Fruit fly (Drosophila melanogaster) whole organism, embryonic: ENCODE data around the gene CG31365.
A peak's percentile ranks its signal among the peaks of the same experiment; 100 is the strongest.

ENCODE experiments used
- Atf6 ChIP-seq: fragments of 200-800 bp; sonication (Bioruptor generic); IDR thresholded peaks from 2 replicates; pipeline ENCODE4 v1.3.6; 2022; ENCODE audit warnings: missing biosample characterization, missing genetic modification characterization
- CG10462 ChIP-seq: fragments of 200-800 bp; sonication (Bioruptor generic); optimal IDR thresholded peaks from 2 replicates; lab custom pipeline; 2016; ENCODE audit warnings: missing biosample characterization, missing genetic modification characterization
- CG11560 ChIP-seq: fragments of 200-800 bp; sonication (Bioruptor generic); IDR thresholded peaks from 3 replicates; pipeline ENCODE4 v1.3.6; 2022; ENCODE audit warnings: missing biosample characterization, missing genetic modification characterization
- CG12071 ChIP-seq: fragments of 200-800 bp; sonication (Bioruptor generic); optimal IDR thresholded peaks from 3 replicates; lab custom pipeline; 2018; ENCODE audit warnings: missing biosample characterization, mild to moderate bottlenecking, missing genetic modification characterization
- CG13287 ChIP-seq: fragments of 200-800 bp; sonication (Bioruptor generic); IDR thresholded peaks from 2 replicates; pipeline ENCODE4 v1.3.6; 2022; ENCODE audit warnings: missing biosample characterization, missing genetic modification characterization; ENCODE audit not compliant: partially characterized antibody
- CG13424 ChIP-seq: fragments of 200-800 bp; sonication (Bioruptor generic); optimal IDR thresholded peaks from 2 replicates; lab custom pipeline; 2019; ENCODE audit warnings: missing biosample characterization, mild to moderate bottlenecking, missing genetic modification characterization, moderate library complexity
- CG14441 ChIP-seq: fragments of 200-800 bp; sonication (Bioruptor generic); IDR thresholded peaks from 2 replicates; pipeline ENCODE4 v1.3.6; 2022; ENCODE audit warnings: missing biosample characterization, missing genetic modification characterization
- CG15696 ChIP-seq: fragments of 200-800 bp; sonication (Bioruptor generic); optimal IDR thresholded peaks from 2 replicates; lab custom pipeline; 2019; ENCODE audit warnings: missing biosample characterization, mild to moderate bottlenecking, missing genetic modification characterization, moderate library complexity
- CG1603 ChIP-seq: fragments of 200-800 bp; sonication (Bioruptor generic); optimal IDR thresholded peaks from 2 replicates; lab custom pipeline; 2019; ENCODE audit warnings: missing biosample characterization, mild to moderate bottlenecking, missing genetic modification characterization, moderate library complexity
- CG17186 ChIP-seq: fragments of 200-800 bp; sonication (Bioruptor generic); optimal IDR thresholded peaks from 3 replicates; lab custom pipeline; 2017; ENCODE audit warnings: missing biosample characterization, missing genetic modification reagents, missing genetic modification characterization
- CG18011 ChIP-seq: fragments of 200-800 bp; sonication (Bioruptor generic); optimal IDR thresholded peaks from 2 replicates; lab custom pipeline; 2017; ENCODE audit warnings: missing biosample characterization, missing genetic modification characterization, mild to moderate bottlenecking, moderate library complexity, missing genotype
- CG2889 ChIP-seq: fragments of 200-800 bp; sonication (Bioruptor generic); IDR thresholded peaks from 3 replicates; pipeline ENCODE4 v1.3.6; 2022; ENCODE audit warnings: missing biosample characterization, missing genetic modification characterization
- CG33213 ChIP-seq: fragments of 200-800 bp; sonication (Bioruptor generic); optimal IDR thresholded peaks from 3 replicates; lab custom pipeline; 2016; ENCODE audit warnings: missing biosample characterization, missing genetic modification characterization
- CG34224 ChIP-seq: fragments of 200-800 bp; sonication (Bioruptor generic); IDR thresholded peaks from 3 replicates; pipeline ENCODE4 v1.3.6; 2022; ENCODE audit warnings: missing biosample characterization, missing genetic modification characterization; ENCODE audit not compliant: partially characterized antibody
- CG4617 ChIP-seq: fragments of 200-800 bp; sonication (Bioruptor generic); optimal IDR thresholded peaks from 3 replicates; lab custom pipeline; 2016; ENCODE audit warnings: missing biosample characterization, missing genetic modification characterization, borderline replicate concordance
- CG4730 ChIP-seq: fragments of 200-800 bp; sonication (Bioruptor generic); IDR thresholded peaks from 2 replicates; pipeline ENCODE4 v1.3.6; 2022; ENCODE audit warnings: missing biosample characterization, missing genetic modification characterization
- CG4854 ChIP-seq: fragments of 200-800 bp; sonication (Bioruptor generic); optimal IDR thresholded peaks from 2 replicates; lab custom pipeline; 2016; ENCODE audit warnings: missing biosample characterization, missing genetic modification characterization, inconsistent platforms
- CG6813 ChIP-seq: fragments of 200-800 bp; sonication (Bioruptor generic); optimal IDR thresholded peaks from 2 replicates; lab custom pipeline; 2017; ENCODE audit warnings: missing biosample characterization, missing genetic modification characterization, mild to moderate bottlenecking, moderate library complexity, missing genetic modification reagents
- CG6854 ChIP-seq: fragments of 200-800 bp; sonication (Bioruptor generic); optimal IDR thresholded peaks from 3 replicates; lab custom pipeline; 2017; ENCODE audit warnings: missing biosample characterization, mild to moderate bottlenecking, missing genetic modification characterization
- CG7745 ChIP-seq: fragments of 200-800 bp; sonication (Bioruptor generic); optimal IDR thresholded peaks from 2 replicates; lab custom pipeline; 2018; ENCODE audit warnings: missing biosample characterization, mild to moderate bottlenecking, missing genetic modification characterization, moderate library complexity
- CG8924 ChIP-seq: fragments of 200-800 bp; optimal IDR thresholded peaks from 3 replicates; lab custom pipeline; 2019; ENCODE audit warnings: missing biosample characterization, mild to moderate bottlenecking, missing genetic modification characterization, moderate library complexity
- CG9437 ChIP-seq: fragments of 200-800 bp; sonication (Bioruptor generic); optimal IDR thresholded peaks from 2 replicates; lab custom pipeline; 2018; ENCODE audit warnings: missing biosample characterization, mild to moderate bottlenecking, missing genetic modification characterization
- D ChIP-seq, 2 experiments: fragments of 200-800 bp in 1 of 2; fragments of >200 bp in 1 of 2; sonication (Bioruptor generic) in 1 of 2; optimal IDR thresholded peaks; 2 replicates in 1 of 2; 3 replicates in 1 of 2; lab custom pipeline; 2017; ENCODE audit warnings: mild to moderate bottlenecking in 1 of 2, missing biosample characterization in 1 of 2, missing genetic modification characterization in 1 of 2, missing genetic modification reagents in 1 of 2
- Dbx ChIP-seq: fragments of 200-800 bp; sonication (Bioruptor generic); IDR thresholded peaks from 3 replicates; pipeline ENCODE4 v1.3.6; 2022; ENCODE audit warnings: missing biosample characterization, missing genetic modification characterization
- Doc3 ChIP-seq: fragments of 200-800 bp; sonication (Bioruptor generic); IDR thresholded peaks from 3 replicates; pipeline ENCODE4 v1.3.6; 2022; ENCODE audit warnings: missing biosample characterization, missing genetic modification characterization; ENCODE audit not compliant: partially characterized antibody
- HmgZ ChIP-seq: fragments of 200-800 bp; sonication (Bioruptor generic); optimal IDR thresholded peaks from 2 replicates; lab custom pipeline; 2018; ENCODE audit warnings: missing biosample characterization, mild to moderate bottlenecking, missing genetic modification characterization
- MBD-R2 ChIP-seq: fragments of 200-800 bp; sonication (Bioruptor generic); IDR thresholded peaks from 2 replicates; pipeline ENCODE4 v1.3.6; 2022; ENCODE audit warnings: missing biosample characterization, missing genetic modification characterization
- Opbp ChIP-seq: fragments of 200-800 bp; sonication (Bioruptor generic); IDR thresholded peaks from 3 replicates; pipeline ENCODE4 v1.3.6; 2022; ENCODE audit warnings: missing biosample characterization, missing genetic modification characterization; ENCODE audit not compliant: partially characterized antibody
- Pdp1 ChIP-seq, 2 experiments: fragments of 200-800 bp; sonication (Bioruptor generic); optimal IDR thresholded peaks; 3 replicates each; lab custom pipeline; 2016; ENCODE audit warnings: missing biosample characterization in 2 of 2, missing genetic modification characterization in 2 of 2, mild to moderate bottlenecking in 1 of 2, moderate library complexity in 1 of 2
- Rfx ChIP-seq: fragments of 200-800 bp; sonication (Bioruptor generic); IDR thresholded peaks from 2 replicates; pipeline ENCODE4 v1.3.6; 2022; ENCODE audit warnings: missing biosample characterization, missing genetic modification characterization
- YL-1 ChIP-seq: fragments of 200-800 bp; sonication (Bioruptor generic); optimal IDR thresholded peaks from 3 replicates; lab custom pipeline; 2017; ENCODE audit warnings: missing biosample characterization, mild to moderate bottlenecking, missing genetic modification characterization
- crol ChIP-seq: fragments of 200-800 bp; sonication (Bioruptor generic); IDR thresholded peaks from 2 replicates; pipeline ENCODE4 v1.3.6; 2022; ENCODE audit warnings: missing biosample characterization, missing genetic modification characterization
- disco-r ChIP-seq: fragments of 200-800 bp; sonication (Bioruptor generic); optimal IDR thresholded peaks from 2 replicates; lab custom pipeline; 2016; ENCODE audit warnings: missing biosample characterization, missing genetic modification characterization
- ewg ChIP-seq: fragments of 200-800 bp; sonication (Bioruptor generic); optimal IDR thresholded peaks from 3 replicates; lab custom pipeline; 2017; ENCODE audit warnings: mild to moderate bottlenecking, missing biosample characterization, missing genetic modification reagents, missing genetic modification characterization
- gfzf ChIP-seq: fragments of 200-800 bp; sonication (Bioruptor generic); optimal IDR thresholded peaks from 2 replicates; lab custom pipeline; 2016; ENCODE audit warnings: missing biosample characterization, mild to moderate bottlenecking, missing genetic modification characterization, moderate library complexity
- jumu ChIP-seq: fragments of 200-800 bp; sonication (Bioruptor generic); optimal IDR thresholded peaks from 3 replicates; lab custom pipeline; 2016; ENCODE audit warnings: missing biosample characterization, missing genetic modification characterization
- lab ChIP-seq: fragments of 200-800 bp; sonication (Bioruptor generic); optimal IDR thresholded peaks from 3 replicates; lab custom pipeline; 2017; ENCODE audit warnings: missing biosample characterization, missing genetic modification characterization, mild to moderate bottlenecking, moderate library complexity, missing genetic modification reagents
- nau ChIP-seq: fragments of 200-800 bp; sonication (Bioruptor generic); optimal IDR thresholded peaks from 3 replicates; lab custom pipeline; 2017; ENCODE audit warnings: missing biosample characterization, mild to moderate bottlenecking, missing genetic modification characterization, missing genetic modification reagents
- nerfin-1 ChIP-seq: fragments of 200-800 bp; sonication (Bioruptor generic); optimal IDR thresholded peaks from 3 replicates; lab custom pipeline; 2019; ENCODE audit warnings: missing biosample characterization, mild to moderate bottlenecking, missing genetic modification characterization, moderate library complexity
- nmo ChIP-seq: fragments of 200-800 bp; sonication (Bioruptor generic); optimal IDR thresholded peaks from 2 replicates; lab custom pipeline; 2018; ENCODE audit warnings: missing biosample characterization, mild to moderate bottlenecking, missing genetic modification characterization, moderate library complexity
- sc ChIP-seq, 3 experiments: fragments of >200 bp in 2 of 3; fragments of 200-800 bp in 1 of 3; sonication (Bioruptor generic) in 1 of 3; optimal IDR thresholded peaks; 2 replicates in 2 of 3; 3 replicates in 1 of 3; lab custom pipeline; 2017; ENCODE audit warnings: mild to moderate bottlenecking in 1 of 3, missing biosample characterization in 1 of 3, missing genetic modification characterization in 1 of 3, missing genetic modification reagents in 1 of 3
- stwl ChIP-seq: fragments of 200-800 bp; sonication (Bioruptor generic); optimal IDR thresholded peaks from 3 replicates; lab custom pipeline; 2018; ENCODE audit warnings: missing biosample characterization, mild to moderate bottlenecking, missing genetic modification characterization, moderate library complexity
- sug ChIP-seq: fragments of 200-800 bp; optimal IDR thresholded peaks from 2 replicates; lab custom pipeline; 2019; ENCODE audit warnings: missing biosample characterization, mild to moderate bottlenecking, missing genetic modification characterization, moderate library complexity
- tna ChIP-seq: fragments of 200-800 bp; sonication (Bioruptor generic); IDR thresholded peaks from 2 replicates; pipeline ENCODE4 v1.3.6; 2022; ENCODE audit warnings: missing biosample characterization, missing genetic modification characterization; ENCODE audit not compliant: partially characterized antibody
- trem ChIP-seq: fragments of 200-800 bp; optimal IDR thresholded peaks from 3 replicates; lab custom pipeline; 2019; ENCODE audit warnings: missing biosample characterization, mild to moderate bottlenecking, missing genetic modification characterization, moderate library complexity
- vvl ChIP-seq: fragments of 200-800 bp; sonication (Bioruptor generic); IDR thresholded peaks from 2 replicates; pipeline ENCODE4 v1.3.6; 2022; ENCODE audit warnings: missing biosample characterization, missing genetic modification characterization
- wek ChIP-seq: fragments of 200-800 bp; sonication (Bioruptor generic); optimal IDR thresholded peaks from 3 replicates; lab custom pipeline; 2018; ENCODE audit warnings: missing biosample characterization, mild to moderate bottlenecking, missing genetic modification characterization, moderate library complexity

Gene CG31365

DNA sequence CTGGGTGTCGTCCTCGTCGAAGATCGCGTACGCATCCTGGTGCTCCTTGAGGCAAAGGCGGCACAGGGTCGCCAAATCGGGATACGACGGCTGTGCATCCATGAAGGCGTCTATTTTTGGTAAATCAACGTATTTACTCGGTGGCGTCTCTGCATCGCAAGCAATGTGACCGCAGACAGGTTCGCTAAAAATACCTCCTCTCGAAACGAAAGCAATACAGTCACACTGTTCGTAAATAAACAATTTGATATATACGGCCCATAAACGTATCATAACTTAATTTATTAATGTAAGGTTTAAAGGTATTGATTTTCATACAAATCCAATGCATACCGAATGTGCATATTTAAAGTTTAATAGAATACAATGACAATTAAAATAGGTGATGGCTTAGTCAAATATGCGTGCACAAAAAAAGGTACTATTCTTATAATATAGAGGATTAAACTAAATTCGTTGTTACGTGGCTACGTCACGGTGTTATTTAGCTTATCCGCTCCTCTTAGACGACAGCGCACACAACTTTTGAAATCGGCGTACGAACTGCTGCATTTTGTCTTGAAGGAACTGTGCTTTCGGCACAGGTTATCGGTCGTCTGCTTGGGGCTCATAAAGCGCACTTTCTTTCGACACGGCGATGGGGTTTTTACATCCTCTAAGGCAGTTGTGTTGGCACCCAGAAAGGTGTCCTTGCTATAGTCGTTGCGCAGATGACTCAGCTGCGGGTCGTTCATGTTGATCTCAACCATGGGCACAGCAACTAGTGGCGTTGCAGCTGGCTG lies at the start of gene CG31365:
Gene CG31365 (minus strand): TSS at position 182 of the 782 bp plus-strand sequence.
- peak; percentile 68 for TF ChIP-seq CG9437 (GFP tag; lab: Kevin White, UChicago)
- peak; percentile 18 for TF ChIP-seq nerfin-1
- no peak for TF ChIP-seq Doc3 (GFP tag; lab: Robert Waterston, UW)
- TF ChIP-seq nmo = peak; percentile 8
- no peak for TF ChIP-seq CG11560 (tag; lab: Robert Waterston, UW)
- no peak for TF ChIP-seq CG6813 (GFP tag; lab: Kevin White, UChicago)
- TF ChIP-seq CG17186 = peak; percentile 2
- TF ChIP-seq Dbx (GFP tag; lab: Robert Waterston, UW) = no peak
- no peak for TF ChIP-seq CG33213 (GFP tag; lab: Kevin White, UChicago)
- no peak for TF ChIP-seq Rfx (GFP tag; lab: Robert Waterston, UW)
- TF ChIP-seq jumu (GFP tag; lab: Kevin White, UChicago) = no peak
- no peak for TF ChIP-seq CG13424 (tag; lab: Kevin White, UChicago)
- TF ChIP-seq YL-1 = peak; percentile 75
- TF ChIP-seq CG1603 (tag; lab: Kevin White, UChicago) = peak; percentile 40
- peak; percentile 72 for TF ChIP-seq gfzf
- TF ChIP-seq stwl (tag; lab: Kevin White, UChicago) = peak; percentile 63
- TF ChIP-seq CG2889 (GFP tag; lab: Robert Waterston, UW) = no peak
- TF ChIP-seq ewg = no peak
- TF ChIP-seq disco-r (GFP tag; lab: Kevin White, UChicago) = no peak
- no peak for TF ChIP-seq CG10462 (GFP tag; lab: Kevin White, UChicago)
- TF ChIP-seq sug = no peak
- TF ChIP-seq nau (GFP tag; lab: Kevin White, UChicago) = no peak
- peak; percentile 13 for TF ChIP-seq CG8924 (tag; lab: Kevin White, UChicago)
- TF ChIP-seq MBD-R2 (GFP tag; lab: Robert Waterston, UW) = peak; percentile 67
- no peak for TF ChIP-seq CG18011 (GFP tag; lab: Kevin White, UChicago)
- peak; percentile 24; the same call in 1 of the 3 replicates for TF ChIP-seq Opbp (GFP tag; lab: Robert Waterston, UW)
- peak; percentile 41; the same call in 1 of the 3 replicates for TF ChIP-seq CG34224 (GFP tag; lab: Robert Waterston, UW)
- TF ChIP-seq sc (optimal IDR thresholded peaks at IDR 0.05; lab: Kevin White, UChicago) = no peak
- TF ChIP-seq sc (GFP tag; optimal IDR thresholded peaks at IDR 0.05; lab: Kevin White, UChicago) = no peak
- peak; percentile 48 for TF ChIP-seq trem
- TF ChIP-seq crol (GFP tag; lab: Robert Waterston, UW) = no peak
- peak; percentile 75 for TF ChIP-seq CG4617
- TF ChIP-seq tna (GFP tag; lab: Robert Waterston, UW) = no peak
- TF ChIP-seq CG6854 (GFP tag; lab: Kevin White, UChicago) = no peak
- no peak for TF ChIP-seq lab (GFP tag; lab: Kevin White, UChicago)
- TF ChIP-seq CG13287 (GFP tag; lab: Robert Waterston, UW) = peak; percentile 66
- no peak for TF ChIP-seq CG4730 (GFP tag; lab: Robert Waterston, UW)
- no peak for TF ChIP-seq CG12071 (GFP tag; lab: Kevin White, UChicago)
- no peak for TF ChIP-seq CG4854 (GFP tag; lab: Kevin White, UChicago)
- TF ChIP-seq CG7745 (tag; lab: Kevin White, UChicago) = no peak
- TF ChIP-seq CG14441 = no peak
- peak in 1 of 2 experiments; percentile 11 for TF ChIP-seq Pdp1 (GFP tag; optimal IDR thresholded peaks at IDR 0.05; lab: Kevin White, UChicago)
- TF ChIP-seq D (optimal IDR thresholded peaks at IDR 0.05; lab: Kevin White, UChicago) = no peak
- no peak for TF ChIP-seq D (GFP tag; optimal IDR thresholded peaks at IDR 0.05; lab: Kevin White, UChicago)
- TF ChIP-seq Atf6 = no peak
- no peak for TF ChIP-seq wek (GFP tag; lab: Kevin White, UChicago)
- TF ChIP-seq CG15696 (tag; lab: Kevin White, UChicago) = no peak
- peak; percentile 31 for TF ChIP-seq HmgZ (tag; lab: Kevin White, UChicago)
- TF ChIP-seq vvl = no peak
